Worm (Caenorhabditis elegans) whole organism, L2 larva: Measurements from ENCODE around the gene emb-30.

Experiments used
- Y55F3AM.14 ChIP-seq: fragments of 200-800 bp; sonication (Bioruptor generic); optimal IDR thresholded peaks from 2 replicates; lab custom pipeline; 2018; ENCODE audit warnings: mild to moderate bottlenecking, missing genetic modification characterization, missing compliant biosample characterization
- fos-1 ChIP-seq: fragments of 150-350 bp; optimal IDR thresholded peaks from 2 replicates; lab custom pipeline; 2014; ENCODE audit warnings: missing biosample characterization, missing genetic modification characterization
- lin-13 ChIP-seq: fragments of 150-350 bp; optimal IDR thresholded peaks from 2 replicates; lab custom pipeline; 2014; ENCODE audit warnings: missing biosample characterization, missing genetic modification reagents, missing genetic modification characterization
- mbf-1 ChIP-seq: sonication (generic microtip); optimal IDR thresholded peaks from 2 replicates; lab custom pipeline; 2017; ENCODE audit warnings: missing biosample characterization, missing genetic modification characterization
- nhr-237 ChIP-seq: fragments of 150-350 bp; optimal IDR thresholded peaks from 2 replicates; lab custom pipeline; 2014; ENCODE audit warnings: missing biosample characterization, missing genetic modification characterization

DNA sequence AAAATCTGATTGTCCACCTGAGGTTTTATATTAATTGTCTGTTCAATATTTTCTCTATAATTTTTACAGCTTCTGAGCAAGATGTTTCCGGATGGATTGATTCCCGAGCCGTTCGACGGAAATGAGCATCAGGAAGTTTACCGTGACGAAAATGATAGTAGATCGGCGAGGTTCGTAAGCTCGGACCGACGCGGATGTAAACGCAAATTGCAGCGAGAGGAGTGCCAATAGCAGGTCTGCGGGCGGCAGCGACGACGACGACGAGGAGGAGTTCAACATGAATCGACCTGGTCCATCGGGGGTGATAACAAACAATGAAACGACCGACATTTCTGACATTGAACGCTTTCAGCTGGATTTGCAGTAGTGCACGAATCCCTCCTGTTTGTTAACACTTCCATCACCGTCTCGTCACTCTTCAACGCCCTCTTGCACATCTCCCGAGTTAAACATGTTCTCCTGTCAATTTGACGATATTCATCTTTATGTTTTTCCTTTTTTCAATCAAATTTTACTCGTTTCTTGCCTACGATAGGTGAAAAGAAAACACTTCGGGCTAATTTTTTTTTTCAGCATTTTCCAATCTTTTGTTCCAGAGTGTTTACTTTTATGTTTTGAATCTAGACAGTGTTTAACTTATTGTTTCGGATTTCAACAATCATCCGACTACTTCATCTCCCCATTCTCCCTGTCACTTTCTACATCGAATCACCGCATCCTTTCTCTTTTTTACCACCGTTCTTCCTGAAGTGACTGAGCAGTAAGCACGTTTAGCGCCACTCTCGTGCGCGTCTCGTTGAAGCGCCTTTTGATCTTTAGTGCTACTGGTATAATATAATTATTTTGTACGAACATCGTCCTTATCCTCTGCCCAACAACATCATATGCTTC is 20.9 kb upstream of the emb-30 start:
- TF ChIP-seq Y55F3AM.14 (no peak), fos-1 (tag; lab: Kevin White, UChicago) (peak; percentile 2), mbf-1 (tag; lab: Kevin White, UChicago) (no peak), lin-13 (GFP tag; lab: Kevin White, UChicago) (no peak), nhr-237 (tag; lab: Kevin White, UChicago) (no peak)
